Worm (Caenorhabditis elegans) whole organism, mixed stage, embryonic: ENCODE data around the gene C16B8.3.
A peak's percentile ranks its signal among the peaks of the same experiment; 100 is the strongest.

Experiments
- ceh-43 ChIP-seq: fragments of 200-800 bp; sonication (Bioruptor generic); optimal IDR thresholded peaks from 2 replicates; lab custom pipeline; 2018; ENCODE audit warnings: mild to moderate bottlenecking, missing genetic modification characterization, moderate library complexity, missing compliant biosample characterization
- cnd-1 ChIP-seq: fragments of 200-800 bp; sonication (Bioruptor generic); optimal IDR thresholded peaks from 2 replicates; lab custom pipeline; 2018; ENCODE audit warnings: mild to moderate bottlenecking, missing genetic modification characterization, missing compliant biosample characterization
- elt-1 ChIP-seq: sonication (generic microtip); optimal IDR thresholded peaks from 2 replicates; lab custom pipeline; 2017; ENCODE audit warnings: missing genetic modification characterization, mild to moderate bottlenecking, missing compliant biosample characterization, antibody characterized with exemption, moderate library complexity, borderline replicate concordance; ENCODE audit not compliant: insufficient read depth
- flh-1 ChIP-seq: fragments of 200-800 bp; sonication (Bioruptor generic); optimal IDR thresholded peaks from 2 replicates; lab custom pipeline; 2018; ENCODE audit warnings: mild to moderate bottlenecking, missing genetic modification characterization, moderate library complexity, missing compliant biosample characterization
- lsy-2 ChIP-seq: fragments of 150-350 bp; optimal IDR thresholded peaks from 2 replicates; lab custom pipeline; 2014; ENCODE audit warnings: missing biosample characterization, missing genetic modification characterization
- mab-5 ChIP-seq: fragments of 150-350 bp; optimal IDR thresholded peaks from 2 replicates; lab custom pipeline; 2014; ENCODE audit warnings: missing biosample characterization, missing genetic modification characterization
- nhr-12 ChIP-seq: fragments of 150-350 bp; optimal IDR thresholded peaks from 2 replicates; lab custom pipeline; 2014; ENCODE audit warnings: missing biosample characterization, missing genetic modification characterization
- nhr-76 ChIP-seq: sonication (generic microtip); optimal IDR thresholded peaks from 2 replicates; lab custom pipeline; 2017; ENCODE audit warnings: missing biosample characterization, missing genetic modification characterization
- pha-4 ChIP-seq: fragments of 150-350 bp; optimal IDR thresholded peaks from 2 replicates; lab custom pipeline; 2018; ENCODE audit warnings: missing biosample characterization, missing genetic modification reagents, missing genetic modification characterization
- snpc-4 ChIP-seq: fragments of 150-350 bp; optimal IDR thresholded peaks from 2 replicates; lab custom pipeline; 2014; ENCODE audit warnings: missing biosample characterization, missing genetic modification characterization
- sptf-1 ChIP-seq: sonication (generic microtip); optimal IDR thresholded peaks from 2 replicates; lab custom pipeline; 2017; ENCODE audit warnings: mild to moderate bottlenecking, missing genetic modification characterization, moderate library complexity, missing compliant biosample characterization
- unc-39 ChIP-seq: fragments of 150-350 bp; optimal IDR thresholded peaks from 2 replicates; lab custom pipeline; 2014; ENCODE audit warnings: missing biosample characterization, missing genetic modification characterization
- unc-62 ChIP-seq: fragments of 150-350 bp; optimal IDR thresholded peaks from 2 replicates; lab custom pipeline; 2014; ENCODE audit warnings: missing biosample characterization, missing genetic modification reagents, missing genetic modification characterization
- ztf-11 ChIP-seq: fragments of 150-350 bp; optimal IDR thresholded peaks from 2 replicates; lab custom pipeline; 2014; ENCODE audit warnings: missing biosample characterization, missing genetic modification characterization

- TF ChIP-seq flh-1 = no peak
- TF ChIP-seq snpc-4 (tag; lab: Kevin White, UChicago) = no peak
- peak; percentile 52 for TF ChIP-seq pha-4 (tag; lab: Kevin White, UChicago)
- no peak for TF ChIP-seq elt-1 (tag; lab: Kevin White, UChicago)
- TF ChIP-seq ztf-11 (tag; lab: Kevin White, UChicago) = no peak
- TF ChIP-seq sptf-1 (tag; lab: Kevin White, UChicago) = peak; percentile 57
- TF ChIP-seq nhr-76 (tag; lab: Kevin White, UChicago) = no peak
- TF ChIP-seq cnd-1 = peak; percentile 72
- TF ChIP-seq nhr-12 (tag; lab: Kevin White, UChicago) = no peak
- TF ChIP-seq mab-5 (tag; lab: Kevin White, UChicago) = no peak
- no peak for TF ChIP-seq unc-62
- no peak for TF ChIP-seq lsy-2 (tag; lab: Kevin White, UChicago)
- no peak for TF ChIP-seq ceh-43
- TF ChIP-seq unc-39 (tag; lab: Kevin White, UChicago) = no peak
Observed at ce11 chrX:3969353-3969752, 919 bp upstream of the C16B8.3 start.
